Fruit fly (Drosophila melanogaster) whole organism, pupa: Measurements from ENCODE around the gene mRpL32.

Source experiments
- CG13204 ChIP-seq: fragments of 200-800 bp; sonication (Bioruptor generic); optimal IDR thresholded peaks from 2 replicates; lab custom pipeline; 2018; ENCODE audit warnings: missing biosample characterization, mild to moderate bottlenecking, missing genetic modification characterization, moderate library complexity
- CG14655 ChIP-seq: fragments of 200-800 bp; sonication (Bioruptor generic); optimal IDR thresholded peaks from 3 replicates; lab custom pipeline; 2017; ENCODE audit warnings: mild to moderate bottlenecking, missing biosample characterization, missing genetic modification reagents, missing genetic modification characterization
- CG17806 ChIP-seq: fragments of 200-800 bp; sonication (Bioruptor generic); optimal IDR thresholded peaks from 2 replicates; lab custom pipeline; 2018; ENCODE audit warnings: missing biosample characterization, mild to moderate bottlenecking, missing genetic modification characterization, moderate library complexity
- CG32121 ChIP-seq: fragments of 200-800 bp; sonication (Bioruptor generic); IDR thresholded peaks from 2 replicates; pipeline ENCODE4 v1.3.6; 2022; ENCODE audit warnings: missing biosample characterization, missing genetic modification characterization
- CG8159 ChIP-seq: fragments of 200-800 bp; sonication (Bioruptor generic); optimal IDR thresholded peaks from 3 replicates; lab custom pipeline; 2018; ENCODE audit warnings: missing biosample characterization, mild to moderate bottlenecking, missing genetic modification characterization, moderate library complexity
- CG8301 ChIP-seq: fragments of 200-800 bp; sonication (Bioruptor generic); optimal IDR thresholded peaks from 2 replicates; lab custom pipeline; 2018; ENCODE audit warnings: missing biosample characterization, mild to moderate bottlenecking, missing genetic modification characterization
- EcR ChIP-seq: fragments of 200-800 bp; sonication (Bioruptor generic); optimal IDR thresholded peaks from 3 replicates; lab custom pipeline; 2019; ENCODE audit warnings: missing biosample characterization, missing genetic modification characterization, mild to moderate bottlenecking, moderate library complexity, missing genetic modification reagents
- Ets98B ChIP-seq: fragments of 200-800 bp; sonication (Bioruptor generic); IDR thresholded peaks from 2 replicates; pipeline ENCODE4 v1.3.6; 2022; ENCODE audit warnings: missing biosample characterization, missing genetic modification characterization
- Pif1A ChIP-seq: fragments of 200-800 bp; sonication (Bioruptor generic); optimal IDR thresholded peaks from 3 replicates; lab custom pipeline; 2016; ENCODE audit warnings: missing biosample characterization, missing genetic modification characterization

- TF ChIP-seq Pif1A (GFP tag; lab: Kevin White, UChicago) (no peak), CG8159 (tag; lab: Kevin White, UChicago) (no peak), EcR (GFP tag; lab: Kevin White, UChicago) (no peak), CG14655 (GFP tag; lab: Kevin White, UChicago) (no peak), CG32121 (GFP tag; lab: Robert Waterston, UW) (no peak), Ets98B (no peak), CG13204 (no peak), CG8301 (no peak), CG17806 (tag; lab: Kevin White, UChicago) (no peak)
These were observed 29.6 kb upstream of the mRpL32 start for dm6 chr3R:31222890-31223569.
